Fruit fly (Drosophila melanogaster): ENCODE measurements around the gene CG18787.

Gene CG18787

dm6 chr2L:12025505-12025904, 26.4 kb upstream of the CG18787 start (continued):
- TF ChIP-seq zfh1 (GFP tag; IDR thresholded peaks at IDR 0.05) = no peak
- TF ChIP-seq bigmax (GFP tag; optimal IDR thresholded peaks at IDR 0.05) = no peak
- TF ChIP-seq lov (optimal IDR thresholded peaks at IDR 0.05) = no peak
- 0 out of 3 replicates have a peak, but pooled peaks have one; percentile 45 for TF ChIP-seq lov (GFP tag; IDR thresholded peaks at IDR 0.05)
- TF ChIP-seq bsh (GFP tag; optimal IDR thresholded peaks at IDR 0.05) = peak in 1 of 2 experiments; percentile 26
- no peak for TF ChIP-seq CG11085 (GFP tag; IDR thresholded peaks at IDR 0.05)
- TF ChIP-seq CG31224 (GFP tag; IDR thresholded peaks at IDR 0.05) = 0 out of 2 replicates have a peak, but pooled peaks have one; percentile 10
- peak; percentile 54 for TF ChIP-seq CG11504 (tag; optimal IDR thresholded peaks at IDR 0.05)
- TF ChIP-seq TFAM (GFP tag; optimal IDR thresholded peaks at IDR 0.05) = no peak
- TF ChIP-seq Neu2 (GFP tag; optimal IDR thresholded peaks at IDR 0.05; ENCODE audit: borderline replicate concordance) = no peak
- no peak for TF ChIP-seq Nf-YA (GFP tag; IDR thresholded peaks at IDR 0.05)
- TF ChIP-seq shn (GFP tag; optimal IDR thresholded peaks at IDR 0.05) = no peak
- TF ChIP-seq Lpt (GFP tag; optimal IDR thresholded peaks at IDR 0.05) = no peak
- TF ChIP-seq CG10267 (tag; optimal IDR thresholded peaks at IDR 0.05) = no peak
- TF ChIP-seq NC2α (GFP tag; optimal IDR thresholded peaks at IDR 0.05) = no peak
- no peak for TF ChIP-seq ranshi (GFP tag; IDR thresholded peaks at IDR 0.05)
- TF ChIP-seq emc (GFP tag; optimal IDR thresholded peaks at IDR 0.05) = no peak
- TF ChIP-seq NfI (GFP tag; optimal IDR thresholded peaks at IDR 0.05) = peak; percentile 8
- no peak; the same call in 1 of the 2 replicates for TF ChIP-seq lmd (GFP tag; IDR thresholded peaks at IDR 0.05)
- TF ChIP-seq CG2889 (GFP tag; IDR thresholded peaks at IDR 0.05) = no peak
- no peak for TF ChIP-seq CG9437 (GFP tag; optimal IDR thresholded peaks at IDR 0.05)
- no peak for TF ChIP-seq CG12744 (GFP tag; optimal IDR thresholded peaks at IDR 0.05)
- TF ChIP-seq Hmr (GFP tag; optimal IDR thresholded peaks at IDR 0.05) = peak; percentile 13
- TF ChIP-seq CG3726 (GFP tag; IDR thresholded peaks at IDR 0.05) = no peak
- no peak for TF ChIP-seq Asciz (GFP tag; optimal IDR thresholded peaks at IDR 0.05)
- no peak for TF ChIP-seq vnd (GFP tag; IDR thresholded peaks at IDR 0.05; ENCODE audit: partially characterized antibody)
- no peak for TF ChIP-seq ara (GFP tag; IDR thresholded peaks at IDR 0.05)
- 0 out of 2 replicates have a peak, but pooled peaks have one; percentile 7 for TF ChIP-seq seq (GFP tag; IDR thresholded peaks at IDR 0.05)
- peak; percentile 83 for TF ChIP-seq CG12769 (tag; optimal IDR thresholded peaks at IDR 0.05)
- TF ChIP-seq psq (GFP tag; optimal IDR thresholded peaks at IDR 0.05) = no peak
- peak; percentile 3 for TF ChIP-seq tap (tag; optimal IDR thresholded peaks at IDR 0.05)
- peak; percentile 90 for TF ChIP-seq Med (GFP tag)
- peak; percentile 7 for TF ChIP-seq CG17359 (tag; optimal IDR thresholded peaks at IDR 0.05)
- TF ChIP-seq CG16779 (GFP tag; IDR thresholded peaks at IDR 0.05) = no peak
- no peak for TF ChIP-seq ftz-f1 (GFP tag; optimal IDR thresholded peaks at IDR 0.05)
- peak; percentile 50 for TF ChIP-seq abd-A (tag; optimal IDR thresholded peaks at IDR 0.05)
- no peak for TF ChIP-seq chn (GFP tag; optimal IDR thresholded peaks at IDR 0.05)
- peak; percentile 7 for TF ChIP-seq CG2120 (GFP tag; optimal IDR thresholded peaks at IDR 0.05)
- peak; percentile 11; the same call in 1 of the 2 replicates for TF ChIP-seq E2f2 (GFP tag; IDR thresholded peaks at IDR 0.05)
- no peak for TF ChIP-seq CG32772 (GFP tag; IDR thresholded peaks at IDR 0.05)
- peak; percentile 82; the same call in 2 of the 4 replicates for TF ChIP-seq chinmo (GFP tag; IDR thresholded peaks at IDR 0.05; ENCODE audit: partially characterized antibody)
- TF ChIP-seq Hey (tag; optimal IDR thresholded peaks at IDR 0.05) = no peak
- no peak for TF ChIP-seq Ravus (GFP tag; IDR thresholded peaks at IDR 0.05)
- TF ChIP-seq Dip3 (GFP tag; optimal IDR thresholded peaks at IDR 0.05) = no peak
- TF ChIP-seq CG6175 (GFP tag; IDR thresholded peaks at IDR 0.05) = no peak
- TF ChIP-seq CG10462 (GFP tag; optimal IDR thresholded peaks at IDR 0.05) = no peak
- no peak for TF ChIP-seq CG33557 (GFP tag; optimal IDR thresholded peaks at IDR 0.05)
- no peak for TF ChIP-seq CG11247 (GFP tag; IDR thresholded peaks at IDR 0.05)
- no peak for TF ChIP-seq CG14050 (GFP tag; IDR thresholded peaks at IDR 0.05)
- no peak for TF ChIP-seq CG13894 (tag; optimal IDR thresholded peaks at IDR 0.05)
- 0 out of 3 replicates have a peak, but pooled peaks have one; percentile 24 for TF ChIP-seq CG11456 (GFP tag; IDR thresholded peaks at IDR 0.05)
- peak; percentile 21 for TF ChIP-seq HHEX (GFP tag; optimal IDR thresholded peaks at IDR 0.05)

All from whole organism, embryonic.